Worm (Caenorhabditis elegans) whole organism, late embryonic: Measurements from ENCODE around the gene C18H9.6.

ENCODE experiments used
- ceh-48 ChIP-seq: sonication (generic microtip); optimal IDR thresholded peaks from 2 replicates; lab custom pipeline; 2016; ENCODE audit warnings: missing genetic modification characterization, inconsistent platforms, missing compliant biosample characterization
- ets-4 ChIP-seq: sonication (generic microtip); optimal IDR thresholded peaks from 2 replicates; lab custom pipeline; 2016; ENCODE audit warnings: missing genetic modification characterization, missing compliant biosample characterization

- TF ChIP-seq ets-4 (tag; lab: Kevin White, UChicago) (no peak), ceh-48 (tag; lab: Kevin White, UChicago) (no peak)
These were observed 4.3 kb upstream of the C18H9.6 start, which contains the start of gene rpy-1 for ce11 chrII:6705593-6706228.
